Worm (Caenorhabditis elegans): ENCODE measurements around the gene nos-1.
"Not testable (repeated sequence)": the region's sequence is repeated elsewhere in the genome, so short reads cannot be mapped to it uniquely, and the experiment has no call there.

The nos-1 gene

DNA sequence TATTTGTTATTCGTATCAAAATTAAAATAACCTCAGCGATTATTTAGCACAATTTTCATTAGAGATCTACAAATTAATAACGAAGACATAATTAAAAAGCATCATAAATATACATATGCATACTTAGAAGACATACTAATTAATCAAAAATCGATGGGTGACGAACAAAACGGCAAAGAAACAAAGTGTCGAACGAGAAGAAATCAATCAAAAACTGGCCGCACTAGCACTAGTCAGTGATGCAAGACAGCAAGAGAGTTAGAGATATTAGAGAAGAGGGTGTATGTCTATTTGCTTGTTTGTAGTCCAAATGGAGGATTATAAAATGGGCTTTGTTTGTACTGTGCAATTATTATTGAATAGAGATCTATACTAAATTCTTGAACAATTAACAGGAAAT lies 6.1 kb downstream of the nos-1 start:
- TF ChIP-seq unc-42 (tag; optimal IDR thresholded peaks at IDR 0.05) (peak; percentile 2), pha-2 (tag; optimal IDR thresholded peaks at IDR 0.05) (no peak), ceh-48 (tag; optimal IDR thresholded peaks at IDR 0.05) (peak; percentile 35), tbx-2 (tag; optimal IDR thresholded peaks at IDR 0.05) (peak; percentile 2), unc-55 (GFP tag; optimal IDR thresholded peaks at IDR 0.05) (peak; percentile 78)

- TF ChIP-seq ttx-3 (tag; optimal IDR thresholded peaks at IDR 0.05) (no peak), ref-2 (tag; optimal IDR thresholded peaks at IDR 0.05) (peak; percentile 6)
These were observed 7.5 kb downstream of the nos-1 start for ce11 chrII:10945446-10945845.

- not testable (repeated sequence) for TF ChIP-seq pha-4, nfya-1, hlh-15 (tag; optimal IDR thresholded peaks at IDR 0.05)
These were observed 11.0 kb downstream of the nos-1 start, which contains the start of gene R03D7.15 for ce11 chrII:10941918-10942317. Gene R03D7.15 (plus strand): TSS chrII:10942216.

DNA sequence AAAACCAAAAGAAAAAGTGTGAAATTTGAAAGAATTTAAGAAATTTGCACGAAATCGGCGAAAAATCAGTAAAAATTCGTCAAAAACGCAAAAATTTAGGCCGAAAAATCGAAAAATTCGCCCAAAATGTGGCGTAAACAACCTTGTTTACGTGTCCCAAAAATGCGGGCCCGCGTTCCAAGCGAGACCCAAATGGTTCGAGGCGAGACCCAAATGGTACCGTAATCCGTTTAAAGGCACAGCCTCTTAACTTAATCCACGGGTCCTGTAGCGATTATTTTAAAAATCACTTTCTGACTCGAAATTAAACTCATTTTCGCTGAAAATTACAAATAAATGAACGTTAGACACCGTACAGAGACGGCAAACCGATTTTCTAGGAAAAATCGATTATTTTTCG lies 17.6 kb downstream of the nos-1 start:
- TF ChIP-seq ama-1 (optimal IDR thresholded peaks at IDR 0.05) (no peak), lin-11 (tag; optimal IDR thresholded peaks at IDR 0.05) (no peak), elt-4 (tag; optimal IDR thresholded peaks at IDR 0.05) (no peak), T23F11.4 (GFP tag; optimal IDR thresholded peaks at IDR 0.05) (no peak), ref-2 (tag; optimal IDR thresholded peaks at IDR 0.05) (no peak), ceh-22 (tag; optimal IDR thresholded peaks at IDR 0.05) (no peak), ceh-18 (tag; optimal IDR thresholded peaks at IDR 0.05) (no peak)

ce11 chrII:10934786-10935185 lies 18.2 kb downstream of the nos-1 start, which contains the start of gene R03D7.2:
Gene R03D7.2 (minus strand): TSS chrII:10935184.
- TF ChIP-seq dmd-4 (tag; optimal IDR thresholded peaks at IDR 0.05; ENCODE audit: borderline replicate concordance) (no peak), ceh-14 (tag; optimal IDR thresholded peaks at IDR 0.05) (no peak), eyg-1 (tag; optimal IDR thresholded peaks at IDR 0.05) (no peak), npax-4 (tag; optimal IDR thresholded peaks at IDR 0.05) (no peak), hlh-30 (tag; optimal IDR thresholded peaks at IDR 0.05; ENCODE audit: insufficient read depth) (no peak), Y22D7AL.16 (tag; optimal IDR thresholded peaks at IDR 0.05) (no peak), F13H6.1 (tag; optimal IDR thresholded peaks at IDR 0.05) (no peak), ceh-48 (tag; optimal IDR thresholded peaks at IDR 0.05) (no peak), pax-1 (tag; optimal IDR thresholded peaks at IDR 0.05) (no peak), ceh-18 (tag; optimal IDR thresholded peaks at IDR 0.05) (no peak), ceh-24 (tag; optimal IDR thresholded peaks at IDR 0.05) (no peak)

DNA sequence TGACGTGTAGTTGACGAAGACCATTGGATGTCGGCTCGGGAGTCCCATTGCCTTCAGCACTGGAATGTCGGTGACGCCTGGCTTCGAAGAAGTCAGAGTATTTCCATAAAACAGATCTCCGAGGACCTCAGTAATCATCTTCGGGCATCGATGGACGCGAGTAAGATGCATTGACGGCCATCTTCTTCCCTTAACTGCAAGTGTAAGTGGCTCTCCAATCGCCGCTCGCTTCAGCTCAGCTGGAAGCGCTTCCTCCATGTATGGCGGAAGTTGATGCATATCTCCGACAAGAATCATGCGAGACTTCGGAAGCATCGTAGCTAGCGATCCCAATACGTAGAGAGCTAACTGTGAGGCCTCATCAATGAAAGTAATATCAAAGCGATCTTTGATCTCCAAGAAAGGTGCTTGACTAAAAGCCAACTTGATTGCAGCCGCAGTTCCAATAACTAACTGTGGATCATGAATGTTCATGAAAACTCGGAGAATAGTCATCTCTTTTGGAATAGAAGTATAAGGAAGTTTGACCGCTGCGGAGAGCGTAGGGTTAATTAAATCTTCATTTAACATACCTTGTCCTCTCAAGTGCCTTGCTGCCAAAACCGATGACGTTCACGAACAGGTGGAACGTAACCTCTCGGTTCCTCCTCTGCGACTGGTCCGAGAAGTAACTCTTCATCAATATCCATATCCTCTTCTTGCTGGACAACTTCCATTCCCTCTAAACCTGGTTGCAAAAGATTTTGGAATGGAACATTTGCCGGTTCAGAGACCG lies 18.8 kb downstream of the nos-1 start:
- no peak for TF ChIP-seq K09A11.1 (tag; optimal IDR thresholded peaks at IDR 0.05; ENCODE audit: insufficient read depth)
- no peak for TF ChIP-seq syd-9 (tag; optimal IDR thresholded peaks at IDR 0.05)
- TF ChIP-seq C38D4.7 (GFP tag; optimal IDR thresholded peaks at IDR 0.05), result no peak
- TF ChIP-seq ceh-34 (tag; optimal IDR thresholded peaks at IDR 0.05), result no peak
- no peak for TF ChIP-seq hlh-30 (tag; optimal IDR thresholded peaks at IDR 0.05; ENCODE audit: insufficient read depth)
- no peak for TF ChIP-seq dmd-4 (tag; optimal IDR thresholded peaks at IDR 0.05; ENCODE audit: borderline replicate concordance)
- no peak for TF ChIP-seq gmeb-2 (tag; optimal IDR thresholded peaks at IDR 0.05)
- no peak for TF ChIP-seq pat-9 (tag; optimal IDR thresholded peaks at IDR 0.05)
- TF ChIP-seq lim-6 (tag; optimal IDR thresholded peaks at IDR 0.05), result no peak
- no peak for TF ChIP-seq sox-2 (GFP tag; IDR thresholded peaks at IDR 0.05)
- TF ChIP-seq unc-42 (tag; optimal IDR thresholded peaks at IDR 0.05), result no peak
- no peak for TF ChIP-seq ceh-30 (tag; optimal IDR thresholded peaks at IDR 0.05)
- no peak for TF ChIP-seq pha-4 (tag; optimal IDR thresholded peaks at IDR 0.05)
- TF ChIP-seq ztf-16 (tag; optimal IDR thresholded peaks at IDR 0.05), result no peak
- TF ChIP-seq nfya-1 (tag; optimal IDR thresholded peaks at IDR 0.05), result no peak
- TF ChIP-seq sdc-2 (tag; optimal IDR thresholded peaks at IDR 0.05), result no peak

Data from whole organism, late embryonic.